Worm (Caenorhabditis elegans) whole organism, early embryonic: ENCODE measurements around the gene lin-29.

Source experiments
- B0310.2 ChIP-seq: sonication (generic microtip); optimal IDR thresholded peaks from 2 replicates; lab custom pipeline; 2016; ENCODE audit warnings: mild to moderate bottlenecking, missing genetic modification characterization, missing compliant biosample characterization
- F13C5.2 ChIP-seq: sonication (generic microtip); optimal IDR thresholded peaks from 2 replicates; lab custom pipeline; 2017; ENCODE audit warnings: mild to moderate bottlenecking, missing genetic modification characterization, inconsistent platforms, missing compliant biosample characterization
- aly-1 ChIP-seq: sonication (generic microtip); optimal IDR thresholded peaks from 2 replicates; lab custom pipeline; 2016; ENCODE audit warnings: missing genetic modification characterization, missing compliant biosample characterization
- ama-1 ChIP-seq: fragments of 150-350 bp; optimal IDR thresholded peaks from 2 replicates; lab custom pipeline; 2014
- ceh-13 ChIP-seq: fragments of 200-800 bp; sonication (Bioruptor generic); optimal IDR thresholded peaks from 2 replicates; lab custom pipeline; 2018; ENCODE audit warnings: mild to moderate bottlenecking, missing genetic modification characterization, missing compliant biosample characterization
- ceh-36 ChIP-seq: sonication (generic microtip); optimal IDR thresholded peaks from 2 replicates; lab custom pipeline; 2016; ENCODE audit warnings: missing genetic modification characterization, inconsistent platforms, missing compliant biosample characterization
- ets-7 ChIP-seq: sonication (generic microtip); optimal IDR thresholded peaks from 2 replicates; lab custom pipeline; 2016; ENCODE audit warnings: missing genotype, missing genetic modification characterization, missing compliant biosample characterization
- flt-1 ChIP-seq: fragments of 200-800 bp; sonication (Bioruptor generic); IDR thresholded peaks from 2 replicates; pipeline ENCODE4 v1.3.6; 2022; ENCODE audit warnings: missing genetic modification characterization, missing compliant biosample characterization
- hmbx-1 ChIP-seq: sonication (generic microtip); optimal IDR thresholded peaks from 2 replicates; lab custom pipeline; 2016; ENCODE audit warnings: mild to moderate bottlenecking, missing genetic modification characterization, missing compliant biosample characterization
- hmg-4 ChIP-seq: fragments of 200-800 bp; sonication (Bioruptor generic); optimal IDR thresholded peaks from 2 replicates; lab custom pipeline; 2018; ENCODE audit warnings: mild to moderate bottlenecking, missing genetic modification characterization, missing compliant biosample characterization
- hnd-1 ChIP-seq: sonication (generic microtip); optimal IDR thresholded peaks from 2 replicates; lab custom pipeline; 2016; ENCODE audit warnings: missing genetic modification characterization, missing compliant biosample characterization
- pes-1 ChIP-seq: fragments of 200-800 bp; sonication (Bioruptor generic); IDR thresholded peaks from 2 replicates; pipeline ENCODE4 v1.3.6; 2022; ENCODE audit warnings: missing genetic modification reagents, missing genetic modification characterization, missing compliant biosample characterization
- scrt-1 ChIP-seq: fragments of 200-800 bp; sonication (Bioruptor generic); IDR thresholded peaks from 2 replicates; pipeline ENCODE4 v1.3.6; 2022; ENCODE audit warnings: missing genetic modification characterization, missing compliant biosample characterization
- sea-1 ChIP-seq: fragments of 200-800 bp; sonication (Bioruptor generic); conservative IDR thresholded peaks from 2 replicates; pipeline ENCODE4 v1.3.6; 2022; ENCODE audit warnings: missing genetic modification characterization, missing compliant biosample characterization
- tbx-11 ChIP-seq: fragments of 200-800 bp; sonication (Bioruptor generic); IDR thresholded peaks from 2 replicates; pipeline ENCODE4 v1.3.6; 2022; ENCODE audit warnings: missing genetic modification characterization, missing compliant biosample characterization
- tbx-37 ChIP-seq: fragments of 200-800 bp; sonication (Bioruptor generic); conservative IDR thresholded peaks from 2 replicates; pipeline ENCODE4 v1.3.6; 2022; ENCODE audit warnings: missing genetic modification reagents, missing genetic modification characterization, missing compliant biosample characterization
- tra-4 ChIP-seq: sonication (generic microtip); optimal IDR thresholded peaks from 2 replicates; lab custom pipeline; 2017; ENCODE audit warnings: missing genetic modification characterization, missing compliant biosample characterization

Gene lin-29

ce11 chrII:11868234-11868633, 66.9 kb downstream of the lin-29 start, which contains the start of gene col-84:
Gene col-84 (plus strand): TSS chrII:11868534.
- TF ChIP-seq flt-1 (no peak), F13C5.2 (no peak), tra-4 (tag; lab: Kevin White, UChicago) (no peak), ets-7 (no peak), B0310.2 (tag; lab: Kevin White, UChicago) (no peak), hmbx-1 (tag; lab: Kevin White, UChicago) (no peak), hmg-4 (no peak), ceh-36 (tag; lab: Kevin White, UChicago) (no peak), tbx-11 (GFP tag; lab: Robert Waterston, UW) (no peak), ama-1 (lab: Kevin White, UChicago) (no peak), tbx-37 (no peak), sea-1 (GFP tag; lab: Robert Waterston, UW) (no peak), scrt-1 (GFP tag; lab: Robert Waterston, UW) (no peak), ceh-13 (GFP tag; lab: Kevin White, UChicago) (no peak), aly-1 (tag; lab: Kevin White, UChicago) (no peak), hnd-1 (tag; lab: Kevin White, UChicago) (no peak), pes-1 (no peak)
